Worm (Caenorhabditis elegans): Measurements from ENCODE around the gene clec-177.

DNA sequence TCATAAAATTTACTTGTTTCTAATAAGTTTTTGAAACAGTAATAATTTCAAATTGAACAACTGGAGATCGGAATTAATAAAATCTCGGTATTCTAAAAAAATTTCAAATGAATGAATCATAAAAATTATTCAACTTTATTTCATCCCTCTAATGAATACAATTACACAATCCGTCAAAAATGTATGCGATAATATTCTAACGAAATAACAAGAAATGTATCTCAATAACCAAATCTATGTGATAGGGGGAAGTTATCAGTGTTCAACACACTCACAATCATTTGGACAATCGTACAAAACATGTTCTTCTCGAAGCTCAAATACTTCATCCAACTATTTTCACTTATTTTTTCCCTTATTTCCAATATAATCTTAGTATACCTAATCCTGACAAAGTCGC, 44.7 kb upstream of the clec-177 start, which contains the start of gene Y9C9A.5:
- no peak for TF ChIP-seq flt-1 (GFP tag; IDR thresholded peaks at IDR 0.05)
- no peak for TF ChIP-seq ref-1 (GFP tag; conservative IDR thresholded peaks at IDR 0.05)
- TF ChIP-seq cog-1 (tag; optimal IDR thresholded peaks at IDR 0.05): no peak
- no peak for TF ChIP-seq ztf-23 (GFP tag; IDR thresholded peaks at IDR 0.05)
- no peak for TF ChIP-seq tab-1 (GFP tag; IDR thresholded peaks at IDR 0.05)
- no peak for TF ChIP-seq T22C8.4 (GFP tag; IDR thresholded peaks at IDR 0.05)
- TF ChIP-seq med-1 (GFP tag; optimal IDR thresholded peaks at IDR 0.05; ENCODE audit: insufficient read depth): no peak

Measured in whole organism, midembryonic.